Worm (Caenorhabditis elegans) whole organism, young adult: ENCODE results near the gene F21C10.4.
A peak's percentile ranks its signal among the peaks of the same experiment; 100 is the strongest.

Experiments used
- B0336.3 ChIP-seq: fragments of 200-800 bp; sonication (Bioruptor generic); IDR thresholded peaks from 2 replicates; pipeline ENCODE4 v1.3.6; 2022; ENCODE audit warnings: missing genetic modification characterization, missing compliant biosample characterization
- F22D6.2 ChIP-seq: sonication (generic microtip); optimal IDR thresholded peaks from 2 replicates; lab custom pipeline; 2016; ENCODE audit warnings: mild to moderate bottlenecking, missing genetic modification characterization, missing compliant biosample characterization
- F23B12.7 ChIP-seq: sonication (generic microtip); optimal IDR thresholded peaks from 2 replicates; lab custom pipeline; 2017; ENCODE audit warnings: missing genetic modification characterization, mild to moderate bottlenecking, missing compliant biosample characterization, antibody characterized with exemption, moderate library complexity; ENCODE audit not compliant: insufficient read depth
- F37B4.10 ChIP-seq: fragments of 200-800 bp; sonication (Bioruptor generic); IDR thresholded peaks from 2 replicates; pipeline ENCODE4 v1.3.6; 2022; ENCODE audit warnings: missing genetic modification characterization, missing compliant biosample characterization
- F39B2.1 ChIP-seq: fragments of 200-800 bp; sonication (Bioruptor generic); IDR thresholded peaks from 2 replicates; pipeline ENCODE4 v1.3.6; 2022; ENCODE audit warnings: missing genetic modification reagents, missing genetic modification characterization, missing compliant biosample characterization
- F52B5.7 ChIP-seq: sonication (generic microtip); optimal IDR thresholded peaks from 2 replicates; lab custom pipeline; 2016; ENCODE audit warnings: mild to moderate bottlenecking, missing genetic modification characterization, missing compliant biosample characterization
- F57A8.1 ChIP-seq: fragments of 200-800 bp; sonication (Bioruptor generic); optimal IDR thresholded peaks from 2 replicates; lab custom pipeline; 2018; ENCODE audit warnings: mild to moderate bottlenecking, missing genetic modification characterization, moderate library complexity, missing compliant biosample characterization
- Y53F4B.3 ChIP-seq: fragments of 200-800 bp; sonication (Bioruptor generic); IDR thresholded peaks from 2 replicates; pipeline ENCODE4 v1.3.6; 2022; ENCODE audit warnings: missing genetic modification reagents, missing genetic modification characterization, missing compliant biosample characterization
- Y53G8AR.9 ChIP-seq: fragments of 200-800 bp; sonication (Bioruptor generic); conservative IDR thresholded peaks from 2 replicates; pipeline ENCODE4 v1.3.6; 2022; ENCODE audit warnings: missing genetic modification reagents, missing genetic modification characterization, missing compliant biosample characterization
- Y67H2A.10 ChIP-seq: fragments of 200-800 bp; sonication (Bioruptor generic); conservative IDR thresholded peaks from 2 replicates; pipeline ENCODE4 v1.3.6; 2022; ENCODE audit warnings: missing genetic modification reagents, missing genetic modification characterization, missing compliant biosample characterization
- aptf-3 ChIP-seq: fragments of 200-800 bp; sonication (Bioruptor generic); IDR thresholded peaks from 2 replicates; pipeline ENCODE4 v1.3.6; 2022; ENCODE audit warnings: missing genetic modification characterization, missing compliant biosample characterization
- atf-7 ChIP-seq: sonication (generic microtip); optimal IDR thresholded peaks from 2 replicates; lab custom pipeline; 2017; ENCODE audit warnings: mild to moderate bottlenecking, missing genetic modification characterization, missing compliant biosample characterization
- athp-1 ChIP-seq: sonication (generic microtip); optimal IDR thresholded peaks from 2 replicates; lab custom pipeline; 2017; ENCODE audit warnings: mild to moderate bottlenecking, missing genetic modification characterization, missing compliant biosample characterization
- ccch-3 ChIP-seq: fragments of 200-800 bp; sonication (Bioruptor generic); optimal IDR thresholded peaks from 2 replicates; lab custom pipeline; 2018; ENCODE audit warnings: mild to moderate bottlenecking, missing genetic modification characterization, missing compliant biosample characterization
- cebp-1 ChIP-seq, 2 experiments: fragments of 200-800 bp in 1 of 2; sonication (Bioruptor generic) in 1 of 2; sonication (generic microtip) in 1 of 2; IDR thresholded peaks in 1 of 2; optimal IDR thresholded peaks in 1 of 2; 2 replicates each; pipeline versions ENCODE4 v1.3.6 to Lab custom; 2017 to 2022; ENCODE audit warnings: missing compliant biosample characterization in 2 of 2, missing genetic modification characterization in 2 of 2, mild to moderate bottlenecking in 1 of 2, missing genetic modification reagents in 1 of 2, moderate library complexity in 1 of 2
- cebp-2 ChIP-seq: fragments of 200-800 bp; sonication (Bioruptor generic); IDR thresholded peaks from 2 replicates; pipeline ENCODE4 v1.3.6; 2022; ENCODE audit warnings: missing genetic modification characterization, missing compliant biosample characterization
- ceh-27 ChIP-seq: fragments of 200-800 bp; sonication (Bioruptor generic); optimal IDR thresholded peaks from 2 replicates; lab custom pipeline; 2018; ENCODE audit warnings: mild to moderate bottlenecking, missing genetic modification characterization, moderate library complexity, missing compliant biosample characterization
- ceh-58 ChIP-seq: fragments of 200-800 bp; sonication (Bioruptor generic); IDR thresholded peaks from 2 replicates; pipeline ENCODE4 v1.3.6; 2022; ENCODE audit warnings: missing genetic modification characterization, missing compliant biosample characterization
- die-1 ChIP-seq: sonication (generic microtip); optimal IDR thresholded peaks from 2 replicates; lab custom pipeline; 2016; ENCODE audit warnings: missing genotype, mild to moderate bottlenecking, missing genetic modification characterization, missing compliant biosample characterization
- egl-44 ChIP-seq: fragments of 200-800 bp; sonication (Bioruptor generic); IDR thresholded peaks from 2 replicates; pipeline ENCODE4 v1.3.6; 2022; ENCODE audit warnings: missing genetic modification reagents, missing genetic modification characterization, missing compliant biosample characterization
- egrh-3 ChIP-seq: fragments of 200-800 bp; sonication (Bioruptor generic); IDR thresholded peaks from 2 replicates; pipeline ENCODE4 v1.3.6; 2022; ENCODE audit warnings: missing genetic modification reagents, missing genetic modification characterization, missing compliant biosample characterization
- gei-17 ChIP-seq: fragments of 200-800 bp; sonication (Bioruptor generic); optimal IDR thresholded peaks from 2 replicates; lab custom pipeline; 2018; ENCODE audit warnings: mild to moderate bottlenecking, missing genetic modification characterization, missing compliant biosample characterization
- hlh-26 ChIP-seq: fragments of 200-800 bp; sonication (Bioruptor generic); conservative IDR thresholded peaks from 2 replicates; pipeline ENCODE4 v1.3.6; 2022; ENCODE audit warnings: missing genetic modification reagents, missing genetic modification characterization, missing compliant biosample characterization
- hmg-1.2 ChIP-seq: fragments of 200-800 bp; sonication (Bioruptor generic); IDR thresholded peaks from 2 replicates; pipeline ENCODE4 v1.3.6; 2022; ENCODE audit warnings: missing genetic modification reagents, missing genetic modification characterization, missing compliant biosample characterization
- lag-1 ChIP-seq: fragments of 200-800 bp; sonication (Bioruptor generic); IDR thresholded peaks from 2 replicates; pipeline ENCODE4 v1.3.6; 2022; ENCODE audit warnings: missing genetic modification reagents, missing genetic modification characterization, missing compliant biosample characterization
- let-607 ChIP-seq, 2 experiments: fragments of 200-800 bp in 1 of 2; sonication (Bioruptor generic) in 1 of 2; sonication (generic microtip) in 1 of 2; optimal IDR thresholded peaks; 2 replicates each; lab custom pipeline; 2016 to 2018; ENCODE audit warnings: mild to moderate bottlenecking in 2 of 2, missing compliant biosample characterization in 2 of 2, missing genetic modification characterization in 2 of 2, moderate library complexity in 2 of 2, missing genotype in 1 of 2
- lin-26 ChIP-seq: fragments of 200-800 bp; sonication (Bioruptor generic); IDR thresholded peaks from 2 replicates; pipeline ENCODE4 v1.3.6; 2022; ENCODE audit warnings: missing genetic modification reagents, missing genetic modification characterization, missing compliant biosample characterization
- lin-54 ChIP-seq: fragments of 200-800 bp; sonication (Bioruptor generic); optimal IDR thresholded peaks from 2 replicates; lab custom pipeline; 2018; ENCODE audit warnings: mild to moderate bottlenecking, missing genetic modification characterization, missing compliant biosample characterization
- madf-10 ChIP-seq: sonication (generic microtip); optimal IDR thresholded peaks from 2 replicates; lab custom pipeline; 2016; ENCODE audit warnings: mild to moderate bottlenecking, missing genetic modification characterization, missing compliant biosample characterization
- madf-3 ChIP-seq: fragments of 200-800 bp; sonication (Bioruptor generic); IDR thresholded peaks from 2 replicates; pipeline ENCODE4 v1.3.6; 2022; ENCODE audit warnings: missing genetic modification reagents, missing genetic modification characterization, missing compliant biosample characterization
- madf-8 ChIP-seq: fragments of 200-800 bp; sonication (Bioruptor generic); conservative IDR thresholded peaks from 2 replicates; pipeline ENCODE4 v1.3.6; 2022; ENCODE audit warnings: missing genetic modification reagents, missing genetic modification characterization, missing compliant biosample characterization
- nfyb-1 ChIP-seq: fragments of 200-800 bp; sonication (Bioruptor generic); IDR thresholded peaks from 2 replicates; pipeline ENCODE4 v1.3.6; 2022; ENCODE audit warnings: missing genetic modification reagents, missing genetic modification characterization, missing compliant biosample characterization
- nhr-120 ChIP-seq: fragments of 200-800 bp; sonication (Bioruptor generic); IDR thresholded peaks from 2 replicates; pipeline ENCODE4 v1.3.6; 2022; ENCODE audit warnings: missing genetic modification characterization, missing compliant biosample characterization
- nhr-179 ChIP-seq: sonication (generic microtip); optimal IDR thresholded peaks from 2 replicates; lab custom pipeline; 2016; ENCODE audit warnings: mild to moderate bottlenecking, missing genetic modification characterization, missing compliant biosample characterization
- nhr-80 ChIP-seq: sonication (generic microtip); optimal IDR thresholded peaks from 2 replicates; lab custom pipeline; 2016; ENCODE audit warnings: missing genetic modification characterization, missing compliant biosample characterization
- nhr-90 ChIP-seq: sonication (generic microtip); optimal IDR thresholded peaks from 2 replicates; lab custom pipeline; 2016; ENCODE audit warnings: missing genotype, mild to moderate bottlenecking, missing genetic modification characterization, missing compliant biosample characterization
- pbrm-1 ChIP-seq: fragments of 200-800 bp; sonication (Bioruptor generic); IDR thresholded peaks from 2 replicates; pipeline ENCODE4 v1.3.6; 2022; ENCODE audit warnings: missing genetic modification reagents, missing genetic modification characterization, missing compliant biosample characterization
- rec-8 ChIP-seq, 2 experiments: sonication (generic microtip); optimal IDR thresholded peaks; 2 replicates each; lab custom pipeline; 2016; ENCODE audit warnings: mild to moderate bottlenecking in 2 of 2, missing genetic modification characterization in 2 of 2, missing genetic modification reagents in 2 of 2, missing genotype in 2 of 2, missing biosample characterization in 1 of 2, missing compliant biosample characterization in 1 of 2, moderate library complexity in 1 of 2
- sdz-38 ChIP-seq: sonication (generic microtip); optimal IDR thresholded peaks from 2 replicates; lab custom pipeline; 2016; ENCODE audit warnings: missing genotype, missing genetic modification characterization, missing compliant biosample characterization
- snpc-1.3 ChIP-seq: sonication (generic microtip); optimal IDR thresholded peaks from 2 replicates; lab custom pipeline; 2017; ENCODE audit warnings: missing genetic modification characterization, mild to moderate bottlenecking, missing compliant biosample characterization, antibody characterized with exemption, moderate library complexity, missing genotype, missing genetic modification reagents; ENCODE audit not compliant: insufficient read depth
- snpc-3.4 ChIP-seq: sonication (generic microtip); optimal IDR thresholded peaks from 2 replicates; lab custom pipeline; 2017; ENCODE audit warnings: missing genetic modification characterization, mild to moderate bottlenecking, missing compliant biosample characterization, antibody characterized with exemption, moderate library complexity, missing genotype, missing genetic modification reagents
- snpc-4 ChIP-seq, 5 experiments: fragments of 150-350 bp in 1 of 5; sonication (generic microtip) in 4 of 5; optimal IDR thresholded peaks; 2 replicates each; lab custom pipeline; 2014 to 2018; ENCODE audit warnings: missing genetic modification characterization in 5 of 5, missing biosample characterization in 3 of 5, antibody characterized with exemption in 2 of 5, mild to moderate bottlenecking in 2 of 5, missing compliant biosample characterization in 2 of 5, missing genotype in 2 of 5, moderate library complexity in 2 of 5, missing genetic modification reagents in 1 of 5
- tbp1 ChIP-seq: fragments of 200-800 bp; sonication (Bioruptor generic); optimal IDR thresholded peaks from 2 replicates; lab custom pipeline; 2018; ENCODE audit warnings: mild to moderate bottlenecking, missing genetic modification characterization, missing compliant biosample characterization
- unc-130 ChIP-seq: sonication (generic microtip); optimal IDR thresholded peaks from 2 replicates; lab custom pipeline; 2016; ENCODE audit warnings: missing genetic modification reagents, missing genetic modification characterization, missing compliant biosample characterization
- xnd-1 ChIP-seq: sonication (generic microtip); optimal IDR thresholded peaks from 2 replicates; lab custom pipeline; 2016; ENCODE audit warnings: missing genotype, missing genetic modification reagents, missing genetic modification characterization, missing compliant biosample characterization
- ztf-22 ChIP-seq: fragments of 200-800 bp; sonication (Bioruptor generic); optimal IDR thresholded peaks from 2 replicates; lab custom pipeline; 2018; ENCODE audit warnings: mild to moderate bottlenecking, missing genetic modification characterization, moderate library complexity, missing compliant biosample characterization

Gene F21C10.4

DNA sequence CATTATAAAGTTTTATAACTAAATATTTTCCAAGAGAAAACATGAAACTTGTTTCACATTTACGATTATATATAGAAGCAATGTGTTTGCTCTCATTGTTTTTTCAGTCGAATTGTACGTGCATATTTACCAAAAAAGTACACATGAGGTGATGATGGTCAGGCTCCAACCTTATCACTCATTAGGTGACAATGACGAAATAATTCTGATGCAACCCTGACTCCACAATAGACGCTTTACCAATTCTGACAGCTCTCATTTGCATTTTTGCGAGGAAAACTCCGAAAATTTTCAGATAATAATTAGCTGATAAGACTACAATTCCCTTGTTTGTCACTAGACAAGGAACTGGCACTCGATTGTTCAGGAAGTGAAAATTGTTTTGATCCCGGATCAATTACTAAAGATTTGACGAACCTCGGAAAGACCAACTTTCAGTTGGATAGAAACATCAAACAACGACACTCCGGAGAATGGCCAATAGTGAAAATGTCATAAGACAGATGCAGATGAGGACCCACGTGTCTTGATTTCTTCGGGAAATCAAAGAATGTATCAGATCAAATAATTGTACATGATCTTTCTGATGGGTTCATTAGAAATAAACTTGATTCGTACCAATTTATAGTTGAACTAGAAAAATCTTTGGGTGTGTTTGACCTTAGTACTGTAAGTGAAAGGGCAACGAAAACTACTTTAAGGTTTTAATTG lies 47.4 kb upstream of the F21C10.4 start (continued):
- TF ChIP-seq nhr-120 (no peak), F23B12.7 (no peak), nhr-179 (tag; lab: Kevin White, UChicago) (no peak), B0336.3 (0 out of 2 replicates have a peak, but pooled peaks have one; percentile 22), snpc-3.4 (tag; lab: Kevin White, UChicago) (no peak), tbp1 (GFP tag; lab: Kevin White, UChicago) (no peak), F37B4.10 (GFP tag; lab: Robert Waterston, UW) (no peak), pbrm-1 (GFP tag; lab: Robert Waterston, UW) (no peak), madf-10 (no peak), F57A8.1 (GFP tag; lab: Kevin White, UChicago) (no peak), nhr-90 (tag; lab: Kevin White, UChicago) (peak; percentile 61), cebp-1 (GFP tag; IDR thresholded peaks at IDR 0.05; lab: Robert Waterston, UW) (no peak), cebp-1 (tag; optimal IDR thresholded peaks at IDR 0.05; lab: Kevin White, UChicago) (peak; percentile 63), hmg-1.2 (GFP tag; lab: Robert Waterston, UW) (no peak), Y67H2A.10 (GFP tag; lab: Robert Waterston, UW) (no peak), xnd-1 (tag; lab: Kevin White, UChicago) (no peak), lin-26 (GFP tag; lab: Robert Waterston, UW) (no peak), ccch-3 (GFP tag; lab: Kevin White, UChicago) (no peak), lag-1 (GFP tag; lab: Robert Waterston, UW) (no peak), madf-8 (GFP tag; lab: Robert Waterston, UW) (no peak), Y53G8AR.9 (GFP tag; lab: Robert Waterston, UW) (no peak), cebp-2 (no peak), nhr-80 (tag; lab: Kevin White, UChicago) (peak; percentile 88), let-607 (tag; optimal IDR thresholded peaks at IDR 0.05; lab: Kevin White, UChicago) (peak in 1 of 2 experiments; percentile 31), atf-7 (tag; lab: Kevin White, UChicago) (peak; percentile 50), snpc-1.3 (no peak), aptf-3 (no peak), athp-1 (tag; lab: Kevin White, UChicago) (no peak), rec-8 (tag; optimal IDR thresholded peaks at IDR 0.05; lab: Kevin White, UChicago) (no peak), ceh-58 (GFP tag; lab: Robert Waterston, UW) (no peak), nfyb-1 (GFP tag; lab: Robert Waterston, UW) (no peak), F22D6.2 (tag; lab: Kevin White, UChicago) (no peak), F39B2.1 (GFP tag; lab: Robert Waterston, UW) (no peak), lin-54 (GFP tag; lab: Kevin White, UChicago) (no peak), Y53F4B.3 (GFP tag; lab: Robert Waterston, UW) (no peak), madf-3 (no peak), sdz-38 (tag; lab: Kevin White, UChicago) (no peak), die-1 (no peak), unc-130 (GFP tag; lab: Kevin White, UChicago) (no peak), gei-17 (GFP tag; lab: Kevin White, UChicago) (no peak), F52B5.7 (tag; lab: Kevin White, UChicago) (no peak), ceh-27 (GFP tag; lab: Kevin White, UChicago) (no peak), ztf-22 (GFP tag; lab: Kevin White, UChicago) (no peak), hlh-26 (GFP tag; lab: Robert Waterston, UW) (no peak), egrh-3 (GFP tag; lab: Robert Waterston, UW) (no peak), snpc-4 (GFP tag; optimal IDR thresholded peaks at IDR 0.05; lab: Kevin White, UChicago) (no peak), snpc-4 (tag; optimal IDR thresholded peaks at IDR 0.05; lab: Kevin White, UChicago) (peak in 1 of 4 experiments; percentile 1), egl-44 (GFP tag; lab: Robert Waterston, UW) (no peak)
